Fruit fly (Drosophila melanogaster): ENCODE data around the gene pkm.

Gene pkm

DNA sequence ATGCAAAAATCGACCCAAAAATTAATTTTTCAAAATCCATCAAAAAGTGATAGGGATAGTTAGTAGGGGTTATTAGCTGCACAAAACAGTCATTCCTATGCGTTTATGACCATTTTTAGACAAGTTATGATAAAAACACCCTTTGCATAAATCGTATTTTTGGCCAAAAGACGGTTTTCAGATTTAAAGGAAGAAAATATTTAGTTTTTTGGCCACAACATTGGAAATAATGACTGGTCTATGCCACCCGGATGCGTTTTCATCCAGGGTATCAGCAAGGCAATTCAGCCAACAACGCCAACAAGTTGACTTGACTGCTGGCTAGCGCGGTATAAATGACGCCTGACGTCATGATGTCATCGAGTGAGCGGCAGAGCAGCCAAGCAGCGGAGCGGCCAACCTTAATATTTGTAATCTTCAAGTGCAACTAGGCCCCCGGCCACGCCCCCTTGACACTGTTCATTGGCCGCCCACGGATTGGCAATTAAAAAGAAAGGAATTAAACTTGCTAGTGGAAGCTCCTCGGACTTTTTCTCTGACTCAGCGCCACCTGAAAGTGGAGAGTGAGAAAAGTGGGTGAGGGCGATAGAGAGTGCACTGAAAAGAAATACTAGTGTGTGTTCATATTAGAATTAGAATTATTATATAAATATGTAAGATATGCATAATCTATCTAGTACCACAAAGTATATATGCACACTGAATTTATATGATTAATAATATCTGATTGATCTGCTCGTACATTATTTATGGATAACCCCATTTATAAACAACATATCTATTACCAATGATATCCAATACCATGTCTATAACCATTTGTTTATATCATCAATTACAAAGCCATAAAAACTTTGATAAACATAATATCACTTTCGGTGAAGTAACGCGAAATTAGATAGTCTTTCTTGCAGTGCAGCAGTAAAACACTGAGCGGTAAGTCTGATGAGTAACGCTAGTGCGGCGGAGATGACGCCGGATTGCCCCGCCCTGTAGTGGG lies 23.9 kb downstream of the pkm start (continued):
- peak; percentile 7 for TF ChIP-seq tx (GFP tag; optimal IDR thresholded peaks at IDR 0.05)
- TF ChIP-seq gcm (GFP tag; optimal IDR thresholded peaks at IDR 0.05) = peak; percentile 81
- TF ChIP-seq CG8478 (optimal IDR thresholded peaks at IDR 0.05) = no peak
- TF ChIP-seq pnt (GFP tag; optimal IDR thresholded peaks at IDR 0.05) = peak; percentile 15
- TF ChIP-seq CG32532 (GFP tag; IDR thresholded peaks at IDR 0.05) = peak; percentile 82
- TF ChIP-seq oc (tag; optimal IDR thresholded peaks at IDR 0.05) = peak; percentile 62

DNA sequence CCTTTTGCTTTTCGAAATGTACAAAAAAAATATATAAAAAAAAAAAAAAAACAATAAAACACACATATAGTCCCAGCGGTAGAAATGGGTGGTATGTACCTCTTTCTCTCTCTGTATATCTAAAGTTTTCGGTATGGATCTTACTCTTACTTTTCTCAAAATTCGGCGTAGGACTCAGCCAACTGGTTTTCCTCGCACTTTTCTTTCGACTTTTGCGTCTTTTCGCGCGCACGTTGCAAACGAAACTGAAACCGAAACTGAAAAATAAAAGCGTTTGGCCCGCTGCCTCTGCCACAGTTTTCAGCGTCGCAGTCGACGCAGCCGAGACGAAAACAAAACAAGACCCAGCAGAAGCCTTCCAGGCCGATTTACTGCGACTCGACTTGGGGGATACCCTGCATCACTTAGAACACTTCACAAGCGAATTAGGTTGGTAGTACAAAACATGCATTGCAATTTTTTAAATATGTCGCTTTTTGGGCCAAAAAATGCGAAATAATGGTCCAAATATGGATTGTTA lies 25.5 kb downstream of the pkm start, which contains the start of gene CG1572:
Gene CG1572 (minus strand): TSS at position 266 of the 520 bp plus-strand sequence.
- TF ChIP-seq lab (GFP tag; optimal IDR thresholded peaks at IDR 0.05) (peak; percentile 23), caup (GFP tag; optimal IDR thresholded peaks at IDR 0.05; ENCODE audit: severe bottlenecking) (peak; percentile 1), Fer2 (tag; optimal IDR thresholded peaks at IDR 0.05) (no peak), CG6654 (GFP tag; optimal IDR thresholded peaks at IDR 0.05) (no peak), CG13287 (GFP tag; IDR thresholded peaks at IDR 0.05; ENCODE audit: partially characterized antibody) (peak; percentile 8; the same call in 1 of the 2 replicates), CG10147 (GFP tag; optimal IDR thresholded peaks at IDR 0.05) (no peak), CG33557 (GFP tag; optimal IDR thresholded peaks at IDR 0.05) (no peak), Blimp-1 (GFP tag; optimal IDR thresholded peaks at IDR 0.05) (peak; percentile 85), sens-2 (GFP tag; IDR thresholded peaks at IDR 0.05) (no peak), Deaf1 (tag; optimal IDR thresholded peaks at IDR 0.05) (peak; percentile 22), CG6689 (GFP tag; IDR thresholded peaks at IDR 0.05) (0 out of 2 replicates have a peak, but pooled peaks have one; percentile 29), chm (GFP tag; IDR thresholded peaks at IDR 0.05) (peak; percentile 23; the same call in 1 of the 2 replicates), CG34422 (GFP tag; IDR thresholded peaks at IDR 0.05) (peak; percentile 44; the same call in 1 of the 3 replicates), her (GFP tag; optimal IDR thresholded peaks at IDR 0.05) (peak; percentile 35), insv (GFP tag; optimal IDR thresholded peaks at IDR 0.05) (no peak), E2f2 (GFP tag; IDR thresholded peaks at IDR 0.05) (peak; percentile 23; the same call in 1 of the 2 replicates), Xbp1 (GFP tag; optimal IDR thresholded peaks at IDR 0.05) (peak; percentile 14), CG32532 (GFP tag; IDR thresholded peaks at IDR 0.05) (peak; percentile 42), CG9932 (GFP tag; IDR thresholded peaks at IDR 0.05) (peak; percentile 36; the same call in 1 of the 2 replicates), CG31224 (GFP tag; IDR thresholded peaks at IDR 0.05) (0 out of 2 replicates have a peak, but pooled peaks have one; percentile 17), nom (GFP tag; optimal IDR thresholded peaks at IDR 0.05) (peak; percentile 7), Lim3 (GFP tag; IDR thresholded peaks at IDR 0.05) (no peak), hkb (optimal IDR thresholded peaks at IDR 0.05) (no peak), hkb (GFP tag; IDR thresholded peaks at IDR 0.05) (0 out of 2 replicates have a peak, but pooled peaks have one; percentile 18), Ets65A (GFP tag) (peak; percentile 87), chinmo (GFP tag; IDR thresholded peaks at IDR 0.05; ENCODE audit: partially characterized antibody) (0 out of 4 replicates have a peak, but pooled peaks have one; percentile 46), Xrp1 (GFP tag; IDR thresholded peaks at IDR 0.05) (no peak), Dbx (GFP tag; IDR thresholded peaks at IDR 0.05) (peak; percentile 49; the same call in 2 of the 3 replicates), CG6765 (GFP tag; optimal IDR thresholded peaks at IDR 0.05) (peak; percentile 26), BtbVII (GFP tag; optimal IDR thresholded peaks at IDR 0.05) (peak; percentile 25), CG12155 (GFP tag; optimal IDR thresholded peaks at IDR 0.05) (no peak), CG2120 (GFP tag; optimal IDR thresholded peaks at IDR 0.05) (peak; percentile 13), Atf3 (GFP tag; optimal IDR thresholded peaks at IDR 0.05) (peak; percentile 30), CG11696 (GFP tag; IDR thresholded peaks at IDR 0.05) (peak; percentile 63), lilli (GFP tag; optimal IDR thresholded peaks at IDR 0.05) (peak; percentile 28), CG10543 (GFP tag; optimal IDR thresholded peaks at IDR 0.05) (peak; percentile 43), CG6175 (GFP tag; IDR thresholded peaks at IDR 0.05) (0 out of 3 replicates have a peak, but pooled peaks have one; percentile 56), CG7987 (GFP tag; optimal IDR thresholded peaks at IDR 0.05) (peak; percentile 24), ci (GFP tag; IDR thresholded peaks at IDR 0.05) (peak; percentile 25; the same call in 1 of the 3 replicates), CG1603 (tag; optimal IDR thresholded peaks at IDR 0.05) (no peak), CG15011 (GFP tag; optimal IDR thresholded peaks at IDR 0.05) (no peak)
